Fruit fly (Drosophila melanogaster): Measurements from ENCODE around the gene AkhR.

AkhR gene

dm6 chr2L:6677453-6677852 lies 38.5 kb downstream of the AkhR start, which contains the start of gene Nse1:
Nse1 (minus strand) TSS chr2L:6677625.
- TF ChIP-seq CG34224 (GFP tag; IDR thresholded peaks at IDR 0.05; ENCODE audit: partially characterized antibody) (peak; percentile 78), CG7963 (GFP tag; IDR thresholded peaks at IDR 0.05; ENCODE audit: partially characterized antibody) (peak; percentile 64; the same call in 2 of the 3 replicates), vnd (GFP tag; IDR thresholded peaks at IDR 0.05; ENCODE audit: partially characterized antibody) (peak; percentile 50; the same call in 1 of the 3 replicates), CG12659 (GFP tag; optimal IDR thresholded peaks at IDR 0.05) (peak; percentile 20), Pdp1 (GFP tag; optimal IDR thresholded peaks at IDR 0.05) (no peak), crp (GFP tag; optimal IDR thresholded peaks at IDR 0.05) (peak in 1 of 2 experiments; percentile 1), CG6791 (GFP tag; IDR thresholded peaks at IDR 0.05; ENCODE audit: partially characterized antibody) (peak; percentile 75), zen2 (GFP tag; IDR thresholded peaks at IDR 0.05; ENCODE audit: partially characterized antibody) (peak; percentile 52; the same call in 2 of the 3 replicates), CG5180 (GFP tag; optimal IDR thresholded peaks at IDR 0.05) (no peak), CG9215 (GFP tag; IDR thresholded peaks at IDR 0.05) (no peak), HLH4C (GFP tag; IDR thresholded peaks at IDR 0.05; ENCODE audit: partially characterized antibody) (peak; percentile 55), CG10366 (GFP tag; IDR thresholded peaks at IDR 0.05) (no peak), CG12942 (GFP tag; optimal IDR thresholded peaks at IDR 0.05) (no peak), bowl (GFP tag; IDR thresholded peaks at IDR 0.05) (no peak), ato (GFP tag; IDR thresholded peaks at IDR 0.05; ENCODE audit: partially characterized antibody) (peak; percentile 33; the same call in 1 of the 2 replicates), slp2 (GFP tag; optimal IDR thresholded peaks at IDR 0.05) (no peak), Taf1 (GFP tag; IDR thresholded peaks at IDR 0.05) (no peak), CG9609 (GFP tag; optimal IDR thresholded peaks at IDR 0.05) (no peak), CG3995 (GFP tag; optimal IDR thresholded peaks at IDR 0.05) (peak; percentile 84), wdn (GFP tag; IDR thresholded peaks at IDR 0.05) (no peak), CG15514 (GFP tag; optimal IDR thresholded peaks at IDR 0.05) (peak; percentile 42), YL-1 (GFP tag; optimal IDR thresholded peaks at IDR 0.05) (peak; percentile 37), Doc3 (GFP tag; IDR thresholded peaks at IDR 0.05; ENCODE audit: partially characterized antibody) (peak; percentile 61), Deaf1 (tag; optimal IDR thresholded peaks at IDR 0.05) (no peak), Sry-δ (GFP tag; optimal IDR thresholded peaks at IDR 0.05) (peak; percentile 84), CG1603 (tag; optimal IDR thresholded peaks at IDR 0.05) (peak; percentile 66), Stat92E (GFP tag; optimal IDR thresholded peaks at IDR 0.05) (no peak), tna (GFP tag; IDR thresholded peaks at IDR 0.05; ENCODE audit: partially characterized antibody) (peak; percentile 72), CkIIα-i1 (GFP tag; IDR thresholded peaks at IDR 0.05) (no peak), fru (optimal IDR thresholded peaks at IDR 0.05) (no peak), Med (GFP tag) (peak; percentile 15), CG17802 (tag; optimal IDR thresholded peaks at IDR 0.05) (no peak), CG2875 (GFP tag; optimal IDR thresholded peaks at IDR 0.05) (no peak), CG2129 (GFP tag; IDR thresholded peaks at IDR 0.05; ENCODE audit: partially characterized antibody) (peak; percentile 38; the same call in 1 of the 2 replicates), BEAF-32 (GFP tag; optimal IDR thresholded peaks at IDR 0.05) (peak; percentile 79), Side (GFP tag; optimal IDR thresholded peaks at IDR 0.05) (no peak), gem (tag; optimal IDR thresholded peaks at IDR 0.05) (no peak), sens (GFP tag) (no peak), trem (tag; optimal IDR thresholded peaks at IDR 0.05) (peak; percentile 34), Ada2b (GFP tag; IDR thresholded peaks at IDR 0.05) (no peak), az2 (GFP tag; optimal IDR thresholded peaks at IDR 0.05) (no peak), CG13287 (GFP tag; IDR thresholded peaks at IDR 0.05; ENCODE audit: partially characterized antibody) (peak; percentile 83), CG16813 (GFP tag; IDR thresholded peaks at IDR 0.05; ENCODE audit: partially characterized antibody) (peak; percentile 71), CG14710 (tag; optimal IDR thresholded peaks at IDR 0.05) (peak; percentile 38), Dref (GFP tag; IDR thresholded peaks at IDR 0.05) (peak; percentile 76), Dp (GFP tag; optimal IDR thresholded peaks at IDR 0.05) (peak; percentile 94), row (GFP tag; IDR thresholded peaks at IDR 0.05) (peak; percentile 59), bbx (GFP tag; IDR thresholded peaks at IDR 0.05; ENCODE audit: partially characterized antibody) (peak; percentile 79), CG4282 (GFP tag; optimal IDR thresholded peaks at IDR 0.05) (no peak)

Data from whole organism, embryonic.